Worm (Caenorhabditis elegans): ENCODE measurements around the gene R144.3.

DNA sequence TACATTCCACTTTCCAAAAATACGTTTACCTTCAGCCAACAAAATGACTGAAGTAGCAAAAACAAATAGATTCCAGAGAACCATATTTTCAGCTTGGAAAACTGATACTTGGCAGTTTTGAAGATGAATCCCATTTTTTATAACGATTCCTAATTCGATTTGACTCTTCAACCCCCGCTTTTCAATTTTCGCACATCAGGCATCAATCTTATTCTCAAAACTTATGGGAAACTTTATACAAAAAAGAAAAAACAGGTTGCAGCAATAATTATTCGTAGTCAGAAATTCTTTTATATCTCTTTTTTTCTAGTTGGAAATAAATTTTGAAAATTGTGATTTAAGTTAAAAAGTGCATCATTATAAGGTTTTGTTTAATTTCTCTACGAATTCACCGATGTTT is 40.0 kb downstream of the R144.3 start, which contains the start of gene C45G9.10:
- TF ChIP-seq nhr-23 (tag; optimal IDR thresholded peaks at IDR 0.05) (no peak), nhr-11 (tag; optimal IDR thresholded peaks at IDR 0.05) (no peak), elt-1 (tag; optimal IDR thresholded peaks at IDR 0.05) (no peak), skn-1 (tag; optimal IDR thresholded peaks at IDR 0.05) (no peak), elt-3 (tag; optimal IDR thresholded peaks at IDR 0.05) (no peak), snpc-4 (tag; optimal IDR thresholded peaks at IDR 0.05) (no peak), lin-39 (tag; optimal IDR thresholded peaks at IDR 0.05) (no peak), nhr-77 (tag; optimal IDR thresholded peaks at IDR 0.05) (no peak), nhr-6 (tag; optimal IDR thresholded peaks at IDR 0.05) (no peak), blmp-1 (tag; optimal IDR thresholded peaks at IDR 0.05; ENCODE audit: insufficient read depth) (no peak)
